Worm (Caenorhabditis elegans) whole organism, early embryonic: ENCODE results near the gene ZK355.2.

Experiments used
- B0310.2 ChIP-seq: sonication (generic microtip); optimal IDR thresholded peaks from 2 replicates; lab custom pipeline; 2016; ENCODE audit warnings: mild to moderate bottlenecking, missing genetic modification characterization, missing compliant biosample characterization
- F13C5.2 ChIP-seq: sonication (generic microtip); optimal IDR thresholded peaks from 2 replicates; lab custom pipeline; 2017; ENCODE audit warnings: mild to moderate bottlenecking, missing genetic modification characterization, inconsistent platforms, missing compliant biosample characterization
- aly-1 ChIP-seq: sonication (generic microtip); optimal IDR thresholded peaks from 2 replicates; lab custom pipeline; 2016; ENCODE audit warnings: missing genetic modification characterization, missing compliant biosample characterization
- ama-1 ChIP-seq: fragments of 150-350 bp; optimal IDR thresholded peaks from 2 replicates; lab custom pipeline; 2014
- ceh-13 ChIP-seq: fragments of 200-800 bp; sonication (Bioruptor generic); optimal IDR thresholded peaks from 2 replicates; lab custom pipeline; 2018; ENCODE audit warnings: mild to moderate bottlenecking, missing genetic modification characterization, missing compliant biosample characterization
- flt-1 ChIP-seq: fragments of 200-800 bp; sonication (Bioruptor generic); IDR thresholded peaks from 2 replicates; pipeline ENCODE4 v1.3.6; 2022; ENCODE audit warnings: missing genetic modification characterization, missing compliant biosample characterization
- hmbx-1 ChIP-seq: sonication (generic microtip); optimal IDR thresholded peaks from 2 replicates; lab custom pipeline; 2016; ENCODE audit warnings: mild to moderate bottlenecking, missing genetic modification characterization, missing compliant biosample characterization
- hmg-4 ChIP-seq: fragments of 200-800 bp; sonication (Bioruptor generic); optimal IDR thresholded peaks from 2 replicates; lab custom pipeline; 2018; ENCODE audit warnings: mild to moderate bottlenecking, missing genetic modification characterization, missing compliant biosample characterization
- hnd-1 ChIP-seq: sonication (generic microtip); optimal IDR thresholded peaks from 2 replicates; lab custom pipeline; 2016; ENCODE audit warnings: missing genetic modification characterization, missing compliant biosample characterization
- scrt-1 ChIP-seq: fragments of 200-800 bp; sonication (Bioruptor generic); IDR thresholded peaks from 2 replicates; pipeline ENCODE4 v1.3.6; 2022; ENCODE audit warnings: missing genetic modification characterization, missing compliant biosample characterization
- sea-1 ChIP-seq: fragments of 200-800 bp; sonication (Bioruptor generic); conservative IDR thresholded peaks from 2 replicates; pipeline ENCODE4 v1.3.6; 2022; ENCODE audit warnings: missing genetic modification characterization, missing compliant biosample characterization
- tbx-11 ChIP-seq: fragments of 200-800 bp; sonication (Bioruptor generic); IDR thresholded peaks from 2 replicates; pipeline ENCODE4 v1.3.6; 2022; ENCODE audit warnings: missing genetic modification characterization, missing compliant biosample characterization
- tbx-37 ChIP-seq: fragments of 200-800 bp; sonication (Bioruptor generic); conservative IDR thresholded peaks from 2 replicates; pipeline ENCODE4 v1.3.6; 2022; ENCODE audit warnings: missing genetic modification reagents, missing genetic modification characterization, missing compliant biosample characterization

DNA sequence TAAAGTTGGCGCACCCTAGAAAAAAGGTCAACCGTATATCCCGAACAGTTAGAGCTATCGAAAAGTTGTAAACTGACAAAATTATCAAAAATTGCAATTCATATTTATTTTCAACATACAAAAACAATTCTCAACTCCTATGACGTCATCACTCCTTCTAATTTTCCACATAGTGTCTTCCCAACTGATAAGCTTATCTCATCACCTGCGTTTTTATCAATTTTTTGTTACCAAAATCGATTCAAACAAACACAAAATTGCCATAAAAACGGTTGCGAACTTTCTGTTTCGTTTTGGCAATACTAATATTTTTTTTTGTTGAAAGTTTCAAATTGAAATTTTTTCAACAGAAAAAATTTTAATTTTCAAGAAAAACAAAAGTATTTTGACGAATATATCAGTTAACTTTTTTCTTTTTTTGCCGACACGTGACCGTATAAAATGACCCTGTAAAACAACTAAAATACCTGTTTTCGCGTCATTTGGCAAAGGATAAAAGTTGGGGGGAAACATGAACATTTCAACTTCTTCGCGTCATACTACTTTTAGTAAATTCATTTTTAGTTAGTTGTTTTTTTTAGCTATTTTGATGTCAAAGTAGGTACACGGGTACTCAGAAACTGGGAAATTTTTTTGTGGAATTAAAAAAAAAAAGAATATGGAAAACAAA lies 52.0 kb downstream of the ZK355.2 start:
- no peak for TF ChIP-seq flt-1 (GFP tag; lab: Robert Waterston, UW)
- TF ChIP-seq F13C5.2 (tag; lab: Kevin White, UChicago) = no peak
- TF ChIP-seq scrt-1 (GFP tag; lab: Robert Waterston, UW) = no peak
- TF ChIP-seq ama-1 (lab: Kevin White, UChicago) = no peak
- no peak for TF ChIP-seq sea-1 (GFP tag; lab: Robert Waterston, UW)
- TF ChIP-seq aly-1 (tag; lab: Kevin White, UChicago) = no peak
- TF ChIP-seq B0310.2 (tag; lab: Kevin White, UChicago) = no peak
- TF ChIP-seq tbx-11 = no peak
- TF ChIP-seq hmbx-1 (tag; lab: Kevin White, UChicago) = no peak
- no peak for TF ChIP-seq tbx-37 (GFP tag; lab: Robert Waterston, UW)
- no peak for TF ChIP-seq ceh-13 (GFP tag; lab: Kevin White, UChicago)
- no peak for TF ChIP-seq hnd-1 (tag; lab: Kevin White, UChicago)
- no peak for TF ChIP-seq hmg-4
